Worm (Caenorhabditis elegans) whole organism, L4 larva: ENCODE measurements around the gene nucl-1.
A peak's percentile ranks its signal among the peaks of the same experiment; 100 is the strongest.

Source experiments
- D1046.2 ChIP-seq: fragments of 200-800 bp; sonication (Bioruptor generic); IDR thresholded peaks from 2 replicates; pipeline ENCODE4 v1.3.6; 2022; ENCODE audit warnings: missing genetic modification characterization, missing compliant biosample characterization
- F37D6.2 ChIP-seq: sonication (generic microtip); optimal IDR thresholded peaks from 2 replicates; lab custom pipeline; 2016; ENCODE audit warnings: mild to moderate bottlenecking, missing genetic modification characterization, missing compliant biosample characterization
- F44E2.7 ChIP-seq: fragments of 200-800 bp; sonication (Bioruptor generic); IDR thresholded peaks from 2 replicates; pipeline ENCODE4 v2.1.2; 2022; ENCODE audit warnings: missing genetic modification characterization, missing compliant biosample characterization
- R02D3.7 ChIP-seq: fragments of 150-350 bp; sonication (generic microtip); optimal IDR thresholded peaks from 3 replicates; lab custom pipeline; 2014; ENCODE audit warnings: missing biosample characterization, missing genetic modification characterization
- T26A8.4 ChIP-seq: fragments of 200-800 bp; sonication (Bioruptor generic); IDR thresholded peaks from 2 replicates; pipeline ENCODE4 v1.3.6; 2022; ENCODE audit warnings: missing genetic modification characterization, missing compliant biosample characterization
- ZK546.5 ChIP-seq, 2 experiments: sonication (generic microtip); optimal IDR thresholded peaks; 2 replicates each; lab custom pipeline; 2017; ENCODE audit warnings: missing biosample characterization in 2 of 2, missing genetic modification characterization in 2 of 2
- aly-2 ChIP-seq: sonication (generic microtip); optimal IDR thresholded peaks from 2 replicates; lab custom pipeline; 2018; ENCODE audit warnings: missing biosample characterization, missing genetic modification characterization
- ama-1 ChIP-seq: fragments of 150-350 bp; optimal IDR thresholded peaks from 2 replicates; lab custom pipeline; 2014; ENCODE audit warnings: inconsistent platforms, mixed read lengths
- arid-1 ChIP-seq: fragments of 200-800 bp; sonication (Bioruptor generic); conservative IDR thresholded peaks from 2 replicates; pipeline ENCODE4 v1.3.6; 2022; ENCODE audit warnings: missing genetic modification reagents, missing genetic modification characterization, missing compliant biosample characterization
- ceh-20 ChIP-seq: fragments of 200-800 bp; sonication (Bioruptor generic); IDR thresholded peaks from 2 replicates; pipeline ENCODE4 v1.3.6; 2022; ENCODE audit warnings: missing genetic modification reagents, missing genetic modification characterization, missing compliant biosample characterization
- ceh-32 ChIP-seq: sonication (generic microtip); optimal IDR thresholded peaks from 2 replicates; lab custom pipeline; 2016; ENCODE audit warnings: mild to moderate bottlenecking, missing genetic modification characterization, missing compliant biosample characterization; ENCODE audit not compliant: poor library complexity
- ceh-44 ChIP-seq: fragments of 200-800 bp; sonication (Bioruptor generic); IDR thresholded peaks from 2 replicates; pipeline ENCODE4 v1.3.6; 2022; ENCODE audit warnings: missing genetic modification reagents, missing genetic modification characterization, missing compliant biosample characterization
- ceh-62 ChIP-seq: sonication (generic microtip); optimal IDR thresholded peaks from 2 replicates; lab custom pipeline; 2017; ENCODE audit warnings: missing biosample characterization, missing genetic modification characterization
- ces-1 ChIP-seq: fragments of 150-350 bp; sonication (generic microtip); optimal IDR thresholded peaks from 4 replicates; lab custom pipeline; 2014; ENCODE audit warnings: missing biosample characterization, missing genetic modification reagents, missing genetic modification characterization
- daf-16 ChIP-seq, 3 experiments: sonication (generic microtip); optimal IDR thresholded peaks; 2 replicates each; lab custom pipeline; 2016 to 2017; ENCODE audit warnings: missing genetic modification characterization in 3 of 3, missing genetic modification reagents in 3 of 3, mild to moderate bottlenecking in 2 of 3, missing compliant biosample characterization in 2 of 3, missing biosample characterization in 1 of 3, moderate library complexity in 1 of 3
- dve-1 ChIP-seq: sonication (generic microtip); optimal IDR thresholded peaks from 2 replicates; lab custom pipeline; 2017; ENCODE audit warnings: antibody characterized with exemption, mild to moderate bottlenecking, missing genetic modification characterization, missing compliant biosample characterization; ENCODE audit not compliant: insufficient read depth
- egl-43 ChIP-seq: fragments of 200-800 bp; sonication (Bioruptor generic); IDR thresholded peaks from 2 replicates; pipeline ENCODE4 v1.3.6; 2022; ENCODE audit warnings: missing genetic modification reagents, missing genetic modification characterization, missing compliant biosample characterization
- fkh-10 ChIP-seq: fragments of 150-350 bp; optimal IDR thresholded peaks from 2 replicates; lab custom pipeline; 2014; ENCODE audit warnings: missing biosample characterization, missing genetic modification reagents, missing genetic modification characterization
- hlh-30 ChIP-seq: sonication (generic microtip); optimal IDR thresholded peaks from 2 replicates; lab custom pipeline; 2017; ENCODE audit warnings: antibody characterized with exemption, mild to moderate bottlenecking, missing genetic modification characterization, missing compliant biosample characterization; ENCODE audit not compliant: insufficient read depth
- hmg-1.1 ChIP-seq: fragments of 200-800 bp; sonication (Bioruptor generic); IDR thresholded peaks from 2 replicates; pipeline ENCODE4 v1.3.6; 2022; ENCODE audit warnings: missing genetic modification reagents, missing genetic modification characterization, missing compliant biosample characterization
- jun-1 ChIP-seq: fragments of 150-350 bp; optimal IDR thresholded peaks from 2 replicates; lab custom pipeline; 2014; ENCODE audit warnings: missing biosample characterization, missing genetic modification reagents, missing genetic modification characterization
- lin-29 ChIP-seq: fragments of 200-800 bp; sonication (Bioruptor generic); IDR thresholded peaks from 2 replicates; pipeline ENCODE4 v1.3.6; 2022; ENCODE audit warnings: missing genetic modification reagents, missing genetic modification characterization, missing compliant biosample characterization
- lin-39 ChIP-seq: fragments of 150-350 bp; optimal IDR thresholded peaks from 2 replicates; lab custom pipeline; 2014; ENCODE audit warnings: missing biosample characterization, missing genetic modification reagents, missing genetic modification characterization
- madf-5 ChIP-seq, 2 experiments: fragments of 200-800 bp; sonication (Bioruptor generic); IDR thresholded peaks; 2 replicates each; pipeline ENCODE4 v1.3.6; 2022; ENCODE audit warnings: missing compliant biosample characterization in 2 of 2, missing genetic modification characterization in 2 of 2
- madf-9 ChIP-seq: fragments of 200-800 bp; sonication (Bioruptor generic); conservative IDR thresholded peaks from 2 replicates; pipeline ENCODE4 v1.3.6; 2022; ENCODE audit warnings: missing genetic modification reagents, missing genetic modification characterization, missing compliant biosample characterization
- mep-1 ChIP-seq: fragments of 150-350 bp; sonication (generic microtip); optimal IDR thresholded peaks from 3 replicates; lab custom pipeline; 2014; ENCODE audit warnings: missing biosample characterization, missing genetic modification characterization
- mes-2 ChIP-seq: sonication (generic microtip); optimal IDR thresholded peaks from 2 replicates; lab custom pipeline; 2016; ENCODE audit warnings: missing genotype, mild to moderate bottlenecking, missing genetic modification characterization, missing compliant biosample characterization; ENCODE audit not compliant: poor library complexity, severe bottlenecking
- mxl-3 ChIP-seq: fragments of 200-800 bp; sonication (Bioruptor generic); optimal IDR thresholded peaks from 2 replicates; lab custom pipeline; 2018; ENCODE audit warnings: mild to moderate bottlenecking, missing genetic modification characterization, missing compliant biosample characterization
- nhr-102 ChIP-seq: sonication (generic microtip); optimal IDR thresholded peaks from 2 replicates; lab custom pipeline; 2016; ENCODE audit warnings: mild to moderate bottlenecking, missing genetic modification characterization, moderate library complexity, missing compliant biosample characterization
- nhr-111 ChIP-seq: fragments of 200-800 bp; sonication (Bioruptor generic); optimal IDR thresholded peaks from 2 replicates; lab custom pipeline; 2018; ENCODE audit warnings: mild to moderate bottlenecking, missing genetic modification characterization, missing compliant biosample characterization
- nhr-25 ChIP-seq: sonication (generic microtip); optimal IDR thresholded peaks from 2 replicates; lab custom pipeline; 2017; ENCODE audit warnings: missing genetic modification characterization, mild to moderate bottlenecking, missing compliant biosample characterization, antibody characterized with exemption, moderate library complexity, borderline replicate concordance; ENCODE audit not compliant: insufficient read depth
- nhr-41 ChIP-seq: fragments of 200-800 bp; sonication (Bioruptor generic); IDR thresholded peaks from 2 replicates; pipeline ENCODE4 v1.3.6; 2022; ENCODE audit warnings: missing genetic modification reagents, missing genetic modification characterization, missing compliant biosample characterization
- nhr-76 ChIP-seq: fragments of 150-350 bp; optimal IDR thresholded peaks from 2 replicates; lab custom pipeline; 2014; ENCODE audit warnings: missing biosample characterization, missing genetic modification characterization
- nhr-77 ChIP-seq: fragments of 150-350 bp; optimal IDR thresholded peaks from 2 replicates; lab custom pipeline; 2014; ENCODE audit warnings: missing biosample characterization, missing genetic modification characterization
- rbr-2 ChIP-seq: sonication (generic microtip); optimal IDR thresholded peaks from 2 replicates; lab custom pipeline; 2016; ENCODE audit warnings: missing genotype, missing genetic modification characterization, missing compliant biosample characterization
- set-16 ChIP-seq: fragments of 200-800 bp; sonication (Bioruptor generic); IDR thresholded peaks from 2 replicates; pipeline ENCODE4 v1.3.6; 2022; ENCODE audit warnings: missing genetic modification reagents, missing genetic modification characterization, missing compliant biosample characterization
- snpc-1.2 ChIP-seq: fragments of 200-800 bp; sonication (Bioruptor generic); IDR thresholded peaks from 2 replicates; pipeline ENCODE4 v1.3.6; 2022; ENCODE audit warnings: missing genetic modification reagents, missing genetic modification characterization, missing compliant biosample characterization
- snpc-4 ChIP-seq: fragments of 150-350 bp; optimal IDR thresholded peaks from 2 replicates; lab custom pipeline; 2014; ENCODE audit warnings: missing biosample characterization, missing genetic modification characterization
- spr-1 ChIP-seq: sonication (generic microtip); optimal IDR thresholded peaks from 2 replicates; lab custom pipeline; 2016; ENCODE audit warnings: mild to moderate bottlenecking, missing genetic modification characterization, missing compliant biosample characterization
- spr-3 ChIP-seq: fragments of 200-800 bp; sonication (Bioruptor generic); optimal IDR thresholded peaks from 2 replicates; lab custom pipeline; 2018; ENCODE audit warnings: mild to moderate bottlenecking, missing genetic modification characterization, missing compliant biosample characterization
- tag-97 ChIP-seq: fragments of 200-800 bp; sonication (Bioruptor generic); IDR thresholded peaks from 2 replicates; pipeline ENCODE4 v1.3.6; 2022; ENCODE audit warnings: missing genetic modification characterization, missing compliant biosample characterization
- unc-130 ChIP-seq: sonication (generic microtip); optimal IDR thresholded peaks from 2 replicates; lab custom pipeline; 2016; ENCODE audit warnings: missing genetic modification reagents, missing genetic modification characterization, missing compliant biosample characterization
- unc-39 ChIP-seq: sonication (generic microtip); optimal IDR thresholded peaks from 2 replicates; lab custom pipeline; 2017; ENCODE audit warnings: missing biosample characterization, missing genetic modification characterization
- zag-1 ChIP-seq: fragments of 150-350 bp; optimal IDR thresholded peaks from 2 replicates; lab custom pipeline; 2014; ENCODE audit warnings: missing biosample characterization, missing genetic modification characterization
- zfp-3 ChIP-seq: fragments of 200-800 bp; sonication (Bioruptor generic); conservative IDR thresholded peaks from 2 replicates; pipeline ENCODE4 v1.3.6; 2022; ENCODE audit warnings: missing genetic modification reagents, missing genetic modification characterization, missing compliant biosample characterization
- zip-2 ChIP-seq: fragments of 150-350 bp; optimal IDR thresholded peaks from 2 replicates; lab custom pipeline; 2014; ENCODE audit warnings: missing biosample characterization, missing genetic modification characterization
- ztf-11 ChIP-seq: fragments of 150-350 bp; optimal IDR thresholded peaks from 2 replicates; lab custom pipeline; 2014; ENCODE audit warnings: missing biosample characterization, missing genetic modification characterization

The nucl-1 gene

DNA sequence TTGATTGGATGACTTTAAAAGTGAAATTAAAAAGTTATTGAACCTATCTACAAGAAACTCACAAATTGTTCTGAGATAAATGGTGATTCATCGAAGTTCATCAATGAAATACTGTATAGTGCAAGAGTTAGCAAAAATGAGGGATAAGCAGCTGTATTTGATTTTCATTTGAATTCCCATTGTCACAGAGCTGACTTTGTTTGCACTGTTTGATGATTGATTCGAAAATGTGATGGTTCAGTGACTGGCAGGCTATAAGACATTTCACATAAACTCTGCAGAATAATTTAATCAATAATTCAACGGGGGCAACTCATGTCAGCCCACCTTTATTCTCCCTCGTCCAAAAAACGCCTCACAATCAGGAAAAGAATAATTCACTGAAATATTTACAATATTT lies 45.7 kb downstream of the nucl-1 start, which contains the start of gene T09A12.8:
TSS of gene T09A12.8 (minus strand) at position 101 of the 400 bp plus-strand sequence.
- TF ChIP-seq nhr-41 (GFP tag; lab: Robert Waterston, UW) (no peak), mep-1 (tag; lab: Kevin White, UChicago) (no peak), snpc-1.2 (no peak), tag-97 (GFP tag; lab: Robert Waterston, UW) (no peak), dve-1 (tag; lab: Kevin White, UChicago) (no peak), fkh-10 (GFP tag; lab: Kevin White, UChicago) (no peak)

DNA sequence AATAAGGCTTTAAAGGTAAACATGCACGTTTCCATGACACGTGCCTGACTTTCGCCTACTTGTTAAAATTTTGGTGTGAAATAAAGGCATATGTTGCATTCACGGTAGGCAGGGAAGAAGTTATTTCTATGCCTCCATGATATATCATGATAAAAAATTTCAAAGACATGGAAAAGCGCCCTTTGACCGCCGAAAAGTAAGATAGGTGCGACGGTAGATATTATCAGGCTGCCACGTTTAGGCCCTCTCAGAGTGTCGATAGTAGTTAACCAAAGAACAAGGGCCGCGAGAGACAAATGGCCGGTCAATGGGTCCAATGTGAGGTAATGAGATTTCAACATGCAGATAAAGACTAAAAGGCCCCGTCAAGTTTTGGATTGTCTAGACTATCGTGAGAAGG lies 46.2 kb downstream of the nucl-1 start:
- TF ChIP-seq egl-43 (GFP tag; lab: Robert Waterston, UW) (no peak), daf-16 (GFP tag; optimal IDR thresholded peaks at IDR 0.05; lab: Kevin White, UChicago) (no peak), daf-16 (tag; optimal IDR thresholded peaks at IDR 0.05; lab: Kevin White, UChicago) (no peak), rbr-2 (tag; lab: Kevin White, UChicago) (no peak)

DNA sequence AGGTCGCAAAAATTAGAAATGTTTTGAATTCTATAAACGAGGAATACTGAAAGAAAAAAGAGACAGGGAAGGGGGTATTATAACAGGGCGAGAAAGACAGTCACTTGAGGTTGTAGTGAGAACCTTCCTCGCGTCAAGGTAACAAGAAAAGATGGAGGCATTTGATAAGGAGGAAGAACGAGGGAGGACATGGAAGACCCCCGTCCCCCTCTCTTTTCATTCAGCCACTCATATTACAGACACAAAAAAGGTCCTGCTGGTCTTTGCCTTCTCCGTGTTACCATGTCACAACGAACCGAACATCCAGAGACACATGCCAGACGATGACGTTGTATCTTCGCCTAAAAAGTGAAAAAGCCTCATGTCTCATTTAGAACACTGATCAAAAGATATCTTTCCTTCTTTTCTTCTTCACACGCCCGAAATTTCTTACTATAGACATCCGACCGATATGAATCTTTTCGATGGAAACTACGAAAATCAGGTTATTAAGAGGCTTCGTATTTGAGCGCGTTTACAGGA lies 48.0 kb downstream of the nucl-1 start:
- TF ChIP-seq nhr-111 (GFP tag; lab: Kevin White, UChicago) (no peak), T26A8.4 (GFP tag; lab: Robert Waterston, UW) (no peak), ZK546.5 (tag; optimal IDR thresholded peaks at IDR 0.05; lab: Kevin White, UChicago) (no peak), madf-5 (GFP tag; IDR thresholded peaks at IDR 0.05; lab: Robert Waterston, UW) (no peak), zip-2 (tag; lab: Kevin White, UChicago) (no peak), mes-2 (no peak), ceh-20 (GFP tag; lab: Robert Waterston, UW) (no peak), lin-29 (GFP tag; lab: Robert Waterston, UW) (no peak), daf-16 (GFP tag; optimal IDR thresholded peaks at IDR 0.05; lab: Kevin White, UChicago) (no peak), daf-16 (tag; optimal IDR thresholded peaks at IDR 0.05; lab: Kevin White, UChicago) (no peak), arid-1 (GFP tag; lab: Robert Waterston, UW) (no peak), ceh-44 (no peak), jun-1 (tag; lab: Kevin White, UChicago) (no peak), ces-1 (GFP tag; lab: Kevin White, UChicago) (no peak), nhr-77 (no peak), R02D3.7 (tag; lab: Kevin White, UChicago) (no peak), aly-2 (no peak), zag-1 (tag; lab: Kevin White, UChicago) (no peak), spr-1 (tag; lab: Kevin White, UChicago) (no peak), ztf-11 (tag; lab: Kevin White, UChicago) (no peak), ceh-62 (tag; lab: Kevin White, UChicago) (no peak), hlh-30 (tag; lab: Kevin White, UChicago) (no peak), nhr-76 (tag; lab: Kevin White, UChicago) (no peak), nhr-25 (tag; lab: Kevin White, UChicago) (no peak), mxl-3 (GFP tag; lab: Kevin White, UChicago) (peak; percentile 40), fkh-10 (GFP tag; lab: Kevin White, UChicago) (no peak), unc-130 (GFP tag; lab: Kevin White, UChicago) (no peak), set-16 (GFP tag; lab: Robert Waterston, UW) (no peak), D1046.2 (GFP tag; lab: Robert Waterston, UW) (no peak), zfp-3 (no peak), ceh-32 (tag; lab: Kevin White, UChicago) (no peak), egl-43 (GFP tag; lab: Robert Waterston, UW) (no peak), ama-1 (lab: Kevin White, UChicago) (no peak), spr-3 (no peak), hmg-1.1 (no peak), madf-9 (GFP tag; lab: Robert Waterston, UW) (no peak), F37D6.2 (tag; lab: Kevin White, UChicago) (no peak), snpc-4 (tag; lab: Kevin White, UChicago) (no peak), unc-39 (tag; lab: Kevin White, UChicago) (no peak), lin-39 (no peak), F44E2.7 (no peak), nhr-102 (tag; lab: Kevin White, UChicago) (no peak)
